Fruit fly (Drosophila melanogaster): ENCODE data around the gene CG32579.

Gene CG32579

dm6 chrX:16279340-16279941 is 43.6 kb upstream of the CG32579 start (continued):
- TF ChIP-seq kni (GFP tag; optimal IDR thresholded peaks at IDR 0.05): peak; percentile 2
- peak; percentile 80 for TF ChIP-seq CG6175 (GFP tag; IDR thresholded peaks at IDR 0.05)
- peak; percentile 39 for TF ChIP-seq Lhr (GFP tag; optimal IDR thresholded peaks at IDR 0.05)
- TF ChIP-seq CG7786 (GFP tag; optimal IDR thresholded peaks at IDR 0.05): peak; percentile 71
- TF ChIP-seq Blimp-1 (GFP tag; optimal IDR thresholded peaks at IDR 0.05): peak; percentile 68
- 0 out of 4 replicates have a peak, but pooled peaks have one; percentile 14 for TF ChIP-seq chinmo (GFP tag; IDR thresholded peaks at IDR 0.05; ENCODE audit: partially characterized antibody)
- peak; percentile 86 for TF ChIP-seq CG1603 (tag; optimal IDR thresholded peaks at IDR 0.05)
- TF ChIP-seq CG17359 (tag; optimal IDR thresholded peaks at IDR 0.05): peak; percentile 76
- TF ChIP-seq CG12155 (GFP tag; optimal IDR thresholded peaks at IDR 0.05): peak; percentile 69
- TF ChIP-seq CG1792 (GFP tag; optimal IDR thresholded peaks at IDR 0.05): peak; percentile 71
- peak; percentile 14 to 68 for TF ChIP-seq Hr51 (GFP tag; optimal IDR thresholded peaks at IDR 0.05)
- no peak for TF ChIP-seq Hey (tag; optimal IDR thresholded peaks at IDR 0.05)
- peak; percentile 93 for TF ChIP-seq dysf (GFP tag; IDR thresholded peaks at IDR 0.05)
- peak; percentile 74 for TF ChIP-seq Hmx (GFP tag; optimal IDR thresholded peaks at IDR 0.05)
- TF ChIP-seq Dek (tag; optimal IDR thresholded peaks at IDR 0.05): peak; percentile 58
- peak; percentile 10 for TF ChIP-seq CG31365 (tag; optimal IDR thresholded peaks at IDR 0.05)
- peak; percentile 76 for TF ChIP-seq wor (GFP tag; IDR thresholded peaks at IDR 0.05)
- TF ChIP-seq Six4 (GFP tag; optimal IDR thresholded peaks at IDR 0.05): peak; percentile 58
- TF ChIP-seq CG7928 (GFP tag; optimal IDR thresholded peaks at IDR 0.05): no peak
- peak; percentile 97 for TF ChIP-seq Gug (GFP tag; IDR thresholded peaks at IDR 0.05)
- peak; percentile 82 for TF ChIP-seq CG14014 (GFP tag; IDR thresholded peaks at IDR 0.05)
- TF ChIP-seq sim (GFP tag; IDR thresholded peaks at IDR 0.05): peak; percentile 83
- peak; percentile 82 for TF ChIP-seq CG10959 (GFP tag; IDR thresholded peaks at IDR 0.05)
- no peak for TF ChIP-seq CG33557 (GFP tag; optimal IDR thresholded peaks at IDR 0.05)
- no peak for TF ChIP-seq Dref (GFP tag; IDR thresholded peaks at IDR 0.05)
- peak; percentile 8 for TF ChIP-seq mirr (GFP tag; optimal IDR thresholded peaks at IDR 0.05)
- 0 out of 2 replicates have a peak, but pooled peaks have one; percentile 36 for TF ChIP-seq inv (GFP tag; IDR thresholded peaks at IDR 0.05; ENCODE audit: partially characterized antibody)
- peak; percentile 22 for TF ChIP-seq Bteb2 (GFP tag; optimal IDR thresholded peaks at IDR 0.05)
- TF ChIP-seq CG17361 (GFP tag; IDR thresholded peaks at IDR 0.05): peak; percentile 57
- TF ChIP-seq CG16863 (GFP tag; optimal IDR thresholded peaks at IDR 0.05): peak; percentile 64
- TF ChIP-seq Sox102F (GFP tag; optimal IDR thresholded peaks at IDR 0.05): peak; percentile 79
- TF ChIP-seq danr (GFP tag; IDR thresholded peaks at IDR 0.05): peak; percentile 84
- TF ChIP-seq chif (GFP tag; optimal IDR thresholded peaks at IDR 0.05): peak; percentile 71 to 78
- no peak for TF ChIP-seq z (GFP tag; IDR thresholded peaks at IDR 0.05)
- TF ChIP-seq lab (GFP tag; optimal IDR thresholded peaks at IDR 0.05): peak; percentile 84
- TF ChIP-seq CG6765 (GFP tag; optimal IDR thresholded peaks at IDR 0.05): no peak
- peak; percentile 89 for TF ChIP-seq CG11504 (tag; optimal IDR thresholded peaks at IDR 0.05)
- peak; percentile 73 for TF ChIP-seq CG18599 (GFP tag; optimal IDR thresholded peaks at IDR 0.05)
- TF ChIP-seq CG12219 (GFP tag; optimal IDR thresholded peaks at IDR 0.05): peak; percentile 68
- TF ChIP-seq h (optimal IDR thresholded peaks at IDR 0.05): no peak
- TF ChIP-seq bab2 (GFP tag; optimal IDR thresholded peaks at IDR 0.05): peak; percentile 83
- TF ChIP-seq ham (GFP tag; IDR thresholded peaks at IDR 0.05): peak; percentile 50; the same call in 1 of the 2 replicates
- TF ChIP-seq Deaf1 (tag; optimal IDR thresholded peaks at IDR 0.05): peak; percentile 43
- no peak for TF ChIP-seq pan (optimal IDR thresholded peaks at IDR 0.05)
- TF ChIP-seq pan (GFP tag; optimal IDR thresholded peaks at IDR 0.05 in 1 of 2, IDR thresholded peaks at IDR 0.05 in 1 of 2): peak in 1 of 2 experiments; percentile 88
- peak; percentile 70 for TF ChIP-seq jing (GFP tag; optimal IDR thresholded peaks at IDR 0.05)
- peak; percentile 77 for TF ChIP-seq schlank (tag; optimal IDR thresholded peaks at IDR 0.05)
- TF ChIP-seq tll (GFP tag; optimal IDR thresholded peaks at IDR 0.05): no peak
- peak; percentile 87 for TF ChIP-seq seq (GFP tag; IDR thresholded peaks at IDR 0.05)
